Worm (Caenorhabditis elegans) whole organism, L3 larva: Measurements from ENCODE around the gene F59E11.7.

Experiments used
- ama-1 ChIP-seq: fragments of 150-350 bp; optimal IDR thresholded peaks from 2 replicates; lab custom pipeline; 2018
- egl-27 ChIP-seq: sonication (generic microtip); optimal IDR thresholded peaks from 4 replicates; lab custom pipeline; 2017; ENCODE audit warnings: missing biosample characterization, missing genetic modification reagents, missing genetic modification characterization
- jun-1 ChIP-seq: fragments of 150-350 bp; optimal IDR thresholded peaks from 2 replicates; lab custom pipeline; 2014; ENCODE audit warnings: missing biosample characterization, missing genetic modification reagents, missing genetic modification characterization
- lin-39 ChIP-seq: fragments of 150-350 bp; optimal IDR thresholded peaks from 2 replicates; lab custom pipeline; 2018; ENCODE audit warnings: missing biosample characterization, missing genetic modification reagents, missing genetic modification characterization
- mdl-1 ChIP-seq: fragments of 150-350 bp; optimal IDR thresholded peaks from 2 replicates; lab custom pipeline; 2014; ENCODE audit warnings: missing biosample characterization, missing genetic modification characterization
- nhr-11 ChIP-seq: fragments of 150-350 bp; optimal IDR thresholded peaks from 2 replicates; lab custom pipeline; 2014; ENCODE audit warnings: missing biosample characterization, missing genetic modification characterization
- nhr-237 ChIP-seq: fragments of 150-350 bp; optimal IDR thresholded peaks from 2 replicates; lab custom pipeline; 2014; ENCODE audit warnings: missing biosample characterization, missing genetic modification characterization
- nhr-28 ChIP-seq: fragments of 150-350 bp; optimal IDR thresholded peaks from 2 replicates; lab custom pipeline; 2014; ENCODE audit warnings: missing biosample characterization, missing genetic modification characterization
- nhr-76 ChIP-seq: fragments of 150-350 bp; sonication (generic microtip); optimal IDR thresholded peaks from 5 replicates; lab custom pipeline; 2014; ENCODE audit warnings: missing biosample characterization, missing genetic modification characterization
- pha-4 ChIP-seq: fragments of 150-350 bp; optimal IDR thresholded peaks from 2 replicates; lab custom pipeline; 2014; ENCODE audit warnings: missing biosample characterization, missing genetic modification reagents, missing genetic modification characterization
- sea-2 ChIP-seq: fragments of 150-350 bp; sonication (generic microtip); optimal IDR thresholded peaks from 4 replicates; lab custom pipeline; 2014; ENCODE audit warnings: missing biosample characterization, missing genetic modification reagents, missing genetic modification characterization
- skn-1 ChIP-seq: fragments of 150-350 bp; optimal IDR thresholded peaks from 2 replicates; lab custom pipeline; 2014; ENCODE audit warnings: missing biosample characterization, missing genetic modification characterization
- tbx-2 ChIP-seq: sonication (generic microtip); optimal IDR thresholded peaks from 2 replicates; lab custom pipeline; 2016; ENCODE audit warnings: mild to moderate bottlenecking, missing genetic modification characterization, missing compliant biosample characterization
- unc-62 ChIP-seq: fragments of 150-350 bp; sonication (generic microtip); optimal IDR thresholded peaks from 4 replicates; lab custom pipeline; 2014; ENCODE audit warnings: missing biosample characterization, missing genetic modification reagents, missing genetic modification characterization

DNA sequence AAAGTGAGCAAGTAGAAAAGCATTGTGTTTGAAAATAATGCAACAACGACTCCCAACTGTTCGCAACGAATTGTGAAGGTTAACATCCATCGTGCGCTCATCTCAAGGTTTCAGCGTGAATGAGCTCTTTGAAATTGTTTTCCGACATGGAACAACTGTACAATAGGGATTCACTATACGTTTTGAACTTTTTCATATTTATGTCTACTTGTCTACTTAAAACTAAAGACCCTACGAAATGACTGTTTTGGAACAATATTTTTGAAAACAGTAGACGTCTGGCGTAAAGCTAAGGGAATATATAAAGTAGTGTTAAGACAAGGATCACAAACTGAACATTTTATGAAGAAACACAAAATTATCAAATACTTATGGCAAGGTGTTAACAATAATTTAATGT is 6.4 kb upstream of the F59E11.7 start, which contains the start of gene str-86:
- TF ChIP-seq sea-2 (GFP tag; lab: Kevin White, UChicago) = no peak
- TF ChIP-seq pha-4 = no peak
- TF ChIP-seq unc-62 (GFP tag; lab: Kevin White, UChicago) = no peak
- no peak for TF ChIP-seq nhr-76 (tag; lab: Kevin White, UChicago)
- TF ChIP-seq nhr-237 (tag; lab: Kevin White, UChicago) = no peak
- no peak for TF ChIP-seq egl-27 (tag; lab: Kevin White, UChicago)
- TF ChIP-seq skn-1 (tag; lab: Kevin White, UChicago) = no peak
- no peak for TF ChIP-seq jun-1
- no peak for TF ChIP-seq nhr-28
- no peak for TF ChIP-seq nhr-11 (tag; lab: Kevin White, UChicago)
- no peak for TF ChIP-seq tbx-2 (tag; lab: Kevin White, UChicago)
- no peak for TF ChIP-seq lin-39 (tag; lab: Kevin White, UChicago)
- no peak for TF ChIP-seq mdl-1
- TF ChIP-seq ama-1 = no peak
